Worm (Caenorhabditis elegans) whole organism, L4/young adult: Measurements from ENCODE around the gene C43H6.4.

ENCODE experiments used
- W03F9.2 ChIP-seq: fragments of 150-350 bp; optimal IDR thresholded peaks from 2 replicates; lab custom pipeline; 2014; ENCODE audit warnings: missing biosample characterization, missing genetic modification characterization
- dao-5 ChIP-seq: sonication (generic microtip); optimal IDR thresholded peaks from 2 replicates; lab custom pipeline; 2016; ENCODE audit warnings: missing genotype, missing genetic modification characterization, moderate library complexity, missing compliant biosample characterization
- him-1 ChIP-seq: sonication (generic microtip); optimal IDR thresholded peaks from 2 replicates; lab custom pipeline; 2016; ENCODE audit warnings: missing genotype, missing genetic modification reagents, missing genetic modification characterization, missing compliant biosample characterization

The C43H6.4 gene

ce11 chrX:2386922-2387566 lies 16.8 kb upstream of the C43H6.4 start:
- no peak for TF ChIP-seq W03F9.2 (tag; lab: Kevin White, UChicago)
- TF ChIP-seq dao-5 (tag; lab: Kevin White, UChicago): no peak
- TF ChIP-seq him-1: no peak

DNA sequence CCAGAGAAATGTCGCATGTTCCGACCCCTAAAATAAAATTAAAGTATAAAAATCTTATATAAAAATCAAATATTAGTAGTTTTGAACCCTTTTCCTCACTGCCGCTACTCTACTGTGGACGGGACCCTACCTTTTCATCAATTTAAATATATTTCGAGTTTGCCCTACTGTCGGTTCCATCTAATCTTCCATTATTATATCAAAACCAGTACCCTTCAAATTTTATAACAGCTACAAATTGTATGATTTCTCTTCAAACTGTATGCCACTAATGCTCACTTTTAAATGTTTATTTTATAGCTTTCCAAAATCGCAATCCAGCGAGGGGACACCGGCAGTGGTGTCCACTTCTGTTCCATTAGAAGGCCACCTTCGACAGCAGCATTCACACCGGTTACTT lies 8.8 kb upstream of the C43H6.4 start, which contains the start of gene C43H6.6:
C43H6.6 (plus strand) TSS at position 301 of the 400 bp plus-strand sequence.
- TF ChIP-seq W03F9.2 (tag; lab: Kevin White, UChicago): no peak
- TF ChIP-seq dao-5 (tag; lab: Kevin White, UChicago): no peak
- TF ChIP-seq him-1: no peak

DNA sequence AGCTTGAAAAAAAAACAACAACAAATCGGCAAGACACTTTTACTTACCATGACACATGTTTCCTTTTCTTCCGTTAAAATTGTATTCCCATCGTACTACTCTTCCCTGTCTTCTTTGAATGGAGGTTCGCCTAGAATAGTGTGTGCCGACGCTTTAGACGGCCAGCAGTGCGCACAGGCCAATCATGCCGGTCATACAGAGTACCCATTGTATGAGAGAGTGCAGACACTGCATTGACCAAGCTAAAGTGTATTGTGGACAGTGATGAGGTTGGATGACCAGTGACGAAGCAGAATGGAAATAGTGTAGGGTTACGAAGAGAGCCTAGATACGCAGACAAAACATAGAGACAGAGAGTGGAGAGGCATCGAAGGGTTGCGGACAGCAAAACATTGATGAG lies 1.9 kb upstream of the C43H6.4 start, which contains the start of gene dhhc-9:
dhhc-9 (minus strand) TSS at position 154 of the 400 bp plus-strand sequence.
- no peak for TF ChIP-seq W03F9.2 (tag; lab: Kevin White, UChicago)
- TF ChIP-seq dao-5 (tag; lab: Kevin White, UChicago): no peak
- peak; percentile 6 for TF ChIP-seq him-1

ce11 chrX:2407167-2407566 lies 3.3 kb downstream of the C43H6.4 start, which contains the start of gene mtpn-1:
Gene mtpn-1, plus strand, starts transcription at chrX:2407467.
- no peak for TF ChIP-seq him-1
- TF ChIP-seq W03F9.2 (tag; lab: Kevin White, UChicago): no peak
- no peak for TF ChIP-seq dao-5 (tag; lab: Kevin White, UChicago)

- TF ChIP-seq him-1 (no peak), dao-5 (tag; lab: Kevin White, UChicago) (no peak), W03F9.2 (tag; lab: Kevin White, UChicago) (no peak)
Observed at ce11 chrX:2409243-2409741, 5.5 kb downstream of the C43H6.4 start, which contains the start of the genes C43H6.12 and trpp-12. Gene C43H6.12, plus strand, starts transcription at chrX:2409607. Gene trpp-12, plus strand, starts transcription at chrX:2409691.

DNA sequence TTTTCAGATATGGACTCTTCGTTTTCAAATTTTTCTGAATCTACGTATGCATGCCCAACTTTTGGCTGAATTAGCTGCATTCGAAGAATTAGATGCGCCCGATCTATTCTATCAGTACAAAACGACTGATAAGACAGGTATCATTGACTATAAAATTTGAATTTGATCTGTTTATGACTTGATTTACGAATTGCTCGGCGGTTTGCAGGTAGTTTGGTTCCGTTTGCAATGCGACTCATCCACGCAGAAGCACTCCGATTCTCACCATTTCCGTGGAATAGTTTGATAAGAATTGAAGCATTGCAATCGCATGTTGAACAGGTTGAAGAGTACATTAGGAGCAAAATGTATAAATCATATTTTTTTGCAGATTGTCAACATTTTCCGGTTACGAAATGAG lies 7.2 kb downstream of the C43H6.4 start:
- TF ChIP-seq him-1: no peak
- no peak for TF ChIP-seq W03F9.2 (tag; lab: Kevin White, UChicago)
- no peak for TF ChIP-seq dao-5 (tag; lab: Kevin White, UChicago)

DNA sequence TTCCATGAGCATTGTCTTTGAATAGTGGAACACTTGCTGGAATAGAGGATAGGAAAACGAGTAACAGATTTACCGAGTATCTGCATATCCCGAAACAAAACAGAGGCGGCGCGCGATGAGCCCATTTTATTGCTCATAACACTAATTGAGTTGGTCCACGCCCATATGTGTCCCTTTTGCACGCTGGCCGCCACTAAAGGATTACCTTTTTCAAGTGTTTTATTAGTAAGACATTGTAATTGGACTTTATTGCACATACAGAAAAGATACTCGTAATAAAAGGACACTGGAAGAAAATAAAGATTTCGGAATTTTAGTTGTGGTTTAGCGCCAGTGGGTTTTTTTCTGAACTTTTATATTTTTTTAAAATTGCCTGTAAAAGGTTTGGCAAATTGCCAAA lies 9.5 kb downstream of the C43H6.4 start, which contains the start of gene hlh-15:
hlh-15 (minus strand) TSS at position 101 of the 400 bp plus-strand sequence.
- no peak for TF ChIP-seq W03F9.2 (tag; lab: Kevin White, UChicago)
- no peak for TF ChIP-seq dao-5 (tag; lab: Kevin White, UChicago)
- no peak for TF ChIP-seq him-1

- TF ChIP-seq W03F9.2 (tag; lab: Kevin White, UChicago): no peak
- TF ChIP-seq dao-5 (tag; lab: Kevin White, UChicago): no peak
- no peak for TF ChIP-seq him-1
Observed at ce11 chrX:2419777-2420176, 16.0 kb downstream of the C43H6.4 start, which contains the start of gene glr-7. Gene glr-7, minus strand, starts transcription at chrX:2419877.

DNA sequence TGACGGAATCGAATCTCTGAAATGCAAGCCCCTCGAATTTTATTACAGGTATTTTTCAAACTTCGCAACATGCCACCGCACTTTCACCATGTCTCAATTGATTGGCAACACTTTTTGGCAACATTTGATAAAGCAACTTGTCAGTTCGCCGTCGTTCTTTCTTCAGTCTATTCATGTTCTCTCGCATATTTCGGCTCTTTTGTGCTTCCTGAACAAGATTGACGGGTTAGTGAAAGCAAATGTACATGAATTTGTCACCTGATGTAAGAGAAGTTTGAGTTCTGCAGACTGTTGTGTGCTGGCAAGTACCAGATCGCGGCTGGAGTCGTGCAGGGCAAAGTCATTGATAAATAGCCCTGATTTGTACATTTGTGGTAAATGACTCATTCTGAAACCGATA lies 18.3 kb downstream of the C43H6.4 start:
- no peak for TF ChIP-seq him-1
- TF ChIP-seq W03F9.2 (tag; lab: Kevin White, UChicago): no peak
- no peak for TF ChIP-seq dao-5 (tag; lab: Kevin White, UChicago)

DNA sequence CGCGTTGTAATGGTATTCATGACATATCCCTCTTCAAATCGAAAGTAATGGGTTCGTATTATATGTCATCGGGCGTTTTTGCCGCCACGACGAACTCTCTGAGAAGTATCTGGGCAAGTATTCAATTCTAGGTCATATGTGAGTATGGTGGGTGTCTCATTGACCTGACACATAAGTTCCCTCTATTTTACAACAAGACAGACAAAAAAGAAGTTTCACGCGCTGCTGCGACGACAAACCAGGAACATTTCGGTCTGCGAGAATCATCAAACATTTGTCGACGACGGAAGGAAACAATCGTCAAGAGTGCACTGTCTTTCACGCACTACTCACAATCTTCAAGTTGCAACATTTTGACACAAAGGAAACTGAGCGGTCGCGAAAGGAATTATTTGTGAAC lies 21.5 kb downstream of the C43H6.4 start:
- TF ChIP-seq him-1 (no peak), dao-5 (tag; lab: Kevin White, UChicago) (no peak), W03F9.2 (tag; lab: Kevin White, UChicago) (no peak)

DNA sequence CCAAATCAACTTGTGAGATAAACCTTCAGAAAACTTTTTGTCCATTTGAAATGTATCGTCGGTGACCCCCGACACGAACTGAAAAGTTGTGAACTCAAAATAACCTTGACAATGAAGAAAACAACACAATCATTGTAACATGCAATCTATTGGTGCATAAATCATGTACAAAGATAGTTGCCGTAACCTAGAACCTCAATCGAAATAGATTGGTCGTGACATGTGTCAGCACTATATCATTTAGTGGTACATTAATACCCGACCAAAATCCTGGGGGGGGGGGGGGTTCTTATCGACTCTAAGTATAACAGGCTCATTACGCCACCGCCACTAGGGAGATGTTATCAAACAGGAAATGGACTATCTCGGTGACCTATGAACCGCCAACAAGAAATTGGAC lies 23.1 kb downstream of the C43H6.4 start:
- TF ChIP-seq dao-5 (tag; lab: Kevin White, UChicago) (no peak), him-1 (no peak), W03F9.2 (tag; lab: Kevin White, UChicago) (no peak)

DNA sequence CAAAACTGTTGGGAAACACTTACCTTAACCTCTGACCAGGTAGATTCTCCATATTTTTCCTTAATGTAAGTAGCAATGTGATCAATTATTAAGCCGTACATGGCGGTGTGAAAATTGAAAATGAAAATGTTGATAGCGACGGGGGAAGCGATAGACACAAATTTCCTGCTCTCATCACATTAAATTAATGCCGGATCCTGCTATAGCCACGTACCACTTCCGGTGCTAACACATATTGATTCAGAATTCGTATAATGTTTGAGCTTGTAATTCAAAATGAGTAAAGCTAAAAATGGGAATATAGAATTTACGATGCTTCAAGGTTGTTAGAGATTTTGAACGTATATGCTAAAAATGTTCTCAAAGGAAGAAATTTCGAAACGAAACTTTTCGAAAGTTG lies 23.6 kb downstream of the C43H6.4 start, which contains the start of gene gcy-31:
gcy-31 (minus strand) TSS at position 101 of the 400 bp plus-strand sequence.
- no peak for TF ChIP-seq W03F9.2 (tag; lab: Kevin White, UChicago)
- no peak for TF ChIP-seq dao-5 (tag; lab: Kevin White, UChicago)
- TF ChIP-seq him-1: no peak

ce11 chrX:2430317-2430716 lies 26.5 kb downstream of the C43H6.4 start:
- TF ChIP-seq dao-5 (tag; lab: Kevin White, UChicago) (no peak), W03F9.2 (tag; lab: Kevin White, UChicago) (no peak), him-1 (no peak)

DNA sequence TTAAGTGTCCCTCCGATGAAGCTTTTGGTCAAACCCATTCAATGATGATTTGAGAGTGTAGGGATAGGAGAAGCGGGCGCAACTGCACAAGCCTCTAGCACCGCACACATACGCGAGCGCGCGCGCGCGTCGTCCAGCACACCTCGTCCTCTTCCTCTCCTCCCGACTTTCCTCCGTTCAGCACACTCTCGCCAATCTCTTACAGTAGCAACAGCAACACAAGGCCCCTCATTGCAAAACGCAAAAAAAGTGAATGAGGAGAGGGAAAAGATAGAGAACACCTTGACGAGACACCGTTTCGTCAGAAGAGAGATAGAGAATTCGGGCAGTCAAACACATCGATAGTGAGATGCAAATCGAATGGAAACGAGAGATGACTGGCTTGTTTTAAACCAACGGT lies 28.6 kb downstream of the C43H6.4 start:
- TF ChIP-seq him-1: no peak
- TF ChIP-seq dao-5 (tag; lab: Kevin White, UChicago): no peak
- TF ChIP-seq W03F9.2 (tag; lab: Kevin White, UChicago): no peak
